Fruit fly (Drosophila melanogaster) whole organism, adult: ENCODE data around the gene CG13615.

ENCODE experiments used
- CG11617 ChIP-seq: fragments of 200-800 bp; sonication (Bioruptor generic); optimal IDR thresholded peaks from 2 replicates; lab custom pipeline; 2017; ENCODE audit warnings: mild to moderate bottlenecking, missing biosample characterization, missing genetic modification reagents, missing genetic modification characterization
- CG12768 ChIP-seq: fragments of 200-800 bp; sonication (Bioruptor generic); optimal IDR thresholded peaks from 2 replicates; lab custom pipeline; 2017; ENCODE audit warnings: missing biosample characterization, missing genetic modification characterization, mild to moderate bottlenecking, moderate library complexity, missing genetic modification reagents
- CG14711 ChIP-seq: fragments of 200-800 bp; sonication (Bioruptor generic); optimal IDR thresholded peaks from 2 replicates; lab custom pipeline; 2018; ENCODE audit warnings: missing biosample characterization, mild to moderate bottlenecking, missing genetic modification characterization, moderate library complexity
- CG1620 ChIP-seq: fragments of 200-800 bp; sonication (Bioruptor generic); optimal IDR thresholded peaks from 2 replicates; lab custom pipeline; 2016; ENCODE audit warnings: missing biosample characterization, missing genetic modification characterization
- CG33017 ChIP-seq: fragments of 200-800 bp; sonication (Bioruptor generic); optimal IDR thresholded peaks from 2 replicates; lab custom pipeline; 2018; ENCODE audit warnings: missing biosample characterization, mild to moderate bottlenecking, missing genetic modification characterization, moderate library complexity
- CG5204 ChIP-seq: fragments of 200-800 bp; sonication (Bioruptor generic); optimal IDR thresholded peaks from 2 replicates; lab custom pipeline; 2016; ENCODE audit warnings: missing biosample characterization, missing genetic modification characterization
- CG7045 ChIP-seq: fragments of 200-800 bp; sonication (Bioruptor generic); optimal IDR thresholded peaks from 2 replicates; lab custom pipeline; 2017; ENCODE audit warnings: missing biosample characterization, mild to moderate bottlenecking, missing genetic modification characterization
- CG7101 ChIP-seq: fragments of 200-800 bp; sonication (Bioruptor generic); optimal IDR thresholded peaks from 2 replicates; lab custom pipeline; 2018; ENCODE audit warnings: missing biosample characterization, mild to moderate bottlenecking, missing genetic modification characterization, moderate library complexity
- Clk ChIP-seq: fragments of 200-800 bp; sonication (Bioruptor generic); optimal IDR thresholded peaks from 2 replicates; lab custom pipeline; 2017; ENCODE audit warnings: missing biosample characterization, missing genetic modification characterization
- Crg-1 ChIP-seq: fragments of 200-800 bp; sonication (Bioruptor generic); optimal IDR thresholded peaks from 2 replicates; lab custom pipeline; 2016; ENCODE audit warnings: missing biosample characterization, missing genetic modification characterization
- Hr96 ChIP-seq: fragments of 200-800 bp; sonication (Bioruptor generic); optimal IDR thresholded peaks from 2 replicates; lab custom pipeline; 2016; ENCODE audit warnings: missing biosample characterization, missing genetic modification characterization
- Mnt ChIP-seq: fragments of 200-800 bp; sonication (Bioruptor generic); optimal IDR thresholded peaks from 2 replicates; lab custom pipeline; 2016; ENCODE audit warnings: missing biosample characterization, mild to moderate bottlenecking, missing genetic modification characterization
- bab1 ChIP-seq: fragments of 200-800 bp; sonication (Bioruptor generic); optimal IDR thresholded peaks from 3 replicates; lab custom pipeline; 2019; ENCODE audit warnings: missing biosample characterization, mild to moderate bottlenecking, missing genetic modification characterization, moderate library complexity
- cic ChIP-seq: fragments of 200-800 bp; sonication (Bioruptor generic); optimal IDR thresholded peaks from 2 replicates; lab custom pipeline; 2017; ENCODE audit warnings: missing biosample characterization, mild to moderate bottlenecking, missing genetic modification characterization, moderate library complexity
- cnc ChIP-seq, 2 experiments: fragments of >200 bp; optimal IDR thresholded peaks; 2 replicates each; lab custom pipeline; 2017
- kay ChIP-seq: fragments of 200-800 bp; sonication (Bioruptor generic); peaks from one replicate; lab custom pipeline; 2016; ENCODE audit warnings: missing biosample characterization, missing genetic modification characterization, borderline replicate concordance
- ovo ChIP-seq: fragments of 200-800 bp; sonication (Bioruptor generic); optimal IDR thresholded peaks from 2 replicates; lab custom pipeline; 2016; ENCODE audit warnings: missing biosample characterization, missing genetic modification characterization
- pad ChIP-seq: fragments of 200-800 bp; sonication (Bioruptor generic); optimal IDR thresholded peaks from 3 replicates; lab custom pipeline; 2017; ENCODE audit warnings: missing biosample characterization, missing genetic modification characterization, mild to moderate bottlenecking, moderate library complexity, missing genetic modification reagents
- tj ChIP-seq: fragments of 200-800 bp; sonication (Bioruptor generic); optimal IDR thresholded peaks from 3 replicates; lab custom pipeline; 2017; ENCODE audit warnings: missing biosample characterization, mild to moderate bottlenecking, missing genetic modification characterization, moderate library complexity
- toe ChIP-seq: fragments of 200-800 bp; sonication (Bioruptor generic); optimal IDR thresholded peaks from 2 replicates; lab custom pipeline; 2016; ENCODE audit warnings: missing biosample characterization, missing genetic modification characterization

Gene CG13615

dm6 chr3R:24361583-24361982, 28.7 kb upstream of the CG13615 start, which contains the start of the genes CG5762 and CG33339:
Gene CG5762 (minus strand): TSS chr3R:24361683.
Gene CG33339 (plus strand): TSS chr3R:24361847.
- no peak for TF ChIP-seq bab1 (GFP tag; lab: Kevin White, UChicago)
- TF ChIP-seq CG7101 (tag; lab: Kevin White, UChicago) = no peak
- TF ChIP-seq CG33017 = no peak
- no peak for TF ChIP-seq pad (GFP tag; lab: Kevin White, UChicago)
- no peak for TF ChIP-seq CG14711
- TF ChIP-seq Hr96 (GFP tag; lab: Kevin White, UChicago) = no peak
- no peak for TF ChIP-seq CG1620 (GFP tag; lab: Kevin White, UChicago)
- no peak for TF ChIP-seq Clk
- TF ChIP-seq cic (GFP tag; lab: Kevin White, UChicago) = no peak
- TF ChIP-seq CG5204 (GFP tag; lab: Kevin White, UChicago) = no peak
- TF ChIP-seq CG12768 (GFP tag; lab: Kevin White, UChicago) = no peak
- TF ChIP-seq Crg-1 (GFP tag; lab: Kevin White, UChicago) = no peak
- TF ChIP-seq CG7045 = no peak
- TF ChIP-seq CG11617 (GFP tag; lab: Kevin White, UChicago) = no peak

- TF ChIP-seq Mnt (GFP tag; lab: Kevin White, UChicago) (no peak), Clk (no peak), CG14711 (no peak), Crg-1 (GFP tag; lab: Kevin White, UChicago) (no peak), ovo (GFP tag; lab: Kevin White, UChicago) (no peak)
Measured at dm6 chr3R:24362838-24363237, 27.5 kb upstream of the CG13615 start, which contains the start of gene CG33340. Gene CG33340 (plus strand): TSS chr3R:24363138.

- TF ChIP-seq kay (GFP tag; lab: Kevin White, UChicago) = no peak
- no peak for TF ChIP-seq CG14711
- TF ChIP-seq CG33017 = no peak
- no peak for TF ChIP-seq CG7045
- TF ChIP-seq bab1 (GFP tag; lab: Kevin White, UChicago) = no peak
- no peak for TF ChIP-seq Crg-1 (GFP tag; lab: Kevin White, UChicago)
- TF ChIP-seq pad (GFP tag; lab: Kevin White, UChicago) = no peak
Measured at dm6 chr3R:24364880-24365604, 25.3 kb upstream of the CG13615 start, which contains the start of the genes CG17784 and CG13613. Gene CG17784 (minus strand): TSS chr3R:24364980. Gene CG13613 (plus strand): TSS chr3R:24365554.

- TF ChIP-seq toe (GFP tag; lab: Kevin White, UChicago) = no peak
- no peak for TF ChIP-seq kay (GFP tag; lab: Kevin White, UChicago)
- TF ChIP-seq Clk = no peak
Measured at dm6 chr3R:24367120-24367519, 23.2 kb upstream of the CG13615 start, which contains the start of gene CG42811. Gene CG42811 (minus strand): TSS chr3R:24367220.

- no peak for TF ChIP-seq toe (GFP tag; lab: Kevin White, UChicago)
- no peak for TF ChIP-seq CG14711
- TF ChIP-seq CG1620 (GFP tag; lab: Kevin White, UChicago) = no peak
- TF ChIP-seq cnc (optimal IDR thresholded peaks at IDR 0.05; lab: Kevin White, UChicago) = no peak
- no peak for TF ChIP-seq CG7101 (tag; lab: Kevin White, UChicago)
- TF ChIP-seq kay (GFP tag; lab: Kevin White, UChicago) = no peak
- TF ChIP-seq pad (GFP tag; lab: Kevin White, UChicago) = no peak
- TF ChIP-seq CG5204 (GFP tag; lab: Kevin White, UChicago) = no peak
- TF ChIP-seq Crg-1 (GFP tag; lab: Kevin White, UChicago) = no peak
- no peak for TF ChIP-seq CG11617 (GFP tag; lab: Kevin White, UChicago)
- TF ChIP-seq tj (GFP tag; lab: Kevin White, UChicago) = no peak
- no peak for TF ChIP-seq Mnt (GFP tag; lab: Kevin White, UChicago)
- TF ChIP-seq CG7045 = no peak
- TF ChIP-seq bab1 (GFP tag; lab: Kevin White, UChicago) = no peak
- TF ChIP-seq Clk = no peak
Measured at dm6 chr3R:24368064-24368463, 22.3 kb upstream of the CG13615 start, which contains the start of the genes CG42812 and CG33341. Gene CG42812 (minus strand): TSS chr3R:24368164. Gene CG33341 (plus strand): TSS chr3R:24368358.

dm6 chr3R:24369268-24369667, 21.1 kb upstream of the CG13615 start, which contains the start of gene CG13614:
Gene CG13614 (plus strand): TSS chr3R:24369568.
- TF ChIP-seq CG11617 (GFP tag; lab: Kevin White, UChicago) (no peak), cnc (optimal IDR thresholded peaks at IDR 0.05; lab: Kevin White, UChicago) (no peak), CG33017 (no peak), Mnt (GFP tag; lab: Kevin White, UChicago) (no peak), cic (GFP tag; lab: Kevin White, UChicago) (no peak), pad (GFP tag; lab: Kevin White, UChicago) (no peak), CG5204 (GFP tag; lab: Kevin White, UChicago) (no peak), CG7101 (tag; lab: Kevin White, UChicago) (no peak), ovo (GFP tag; lab: Kevin White, UChicago) (no peak), CG1620 (GFP tag; lab: Kevin White, UChicago) (no peak), tj (GFP tag; lab: Kevin White, UChicago) (no peak), Clk (no peak), Hr96 (GFP tag; lab: Kevin White, UChicago) (no peak), Crg-1 (GFP tag; lab: Kevin White, UChicago) (no peak), CG14711 (no peak), bab1 (GFP tag; lab: Kevin White, UChicago) (no peak), toe (GFP tag; lab: Kevin White, UChicago) (no peak), CG7045 (no peak), kay (GFP tag; lab: Kevin White, UChicago) (no peak), CG12768 (GFP tag; lab: Kevin White, UChicago) (no peak)
